Worm (Caenorhabditis elegans) whole organism, L1 larva: ENCODE measurements around the gene snap-1.

Source experiments
- C34B4.2 ChIP-seq: sonication (generic microtip); optimal IDR thresholded peaks from 2 replicates; lab custom pipeline; 2017; ENCODE audit warnings: mild to moderate bottlenecking, missing genetic modification characterization, missing compliant biosample characterization
- F16B12.6 ChIP-seq: fragments of 150-350 bp; optimal IDR thresholded peaks from 2 replicates; lab custom pipeline; 2014; ENCODE audit warnings: missing biosample characterization, missing genetic modification characterization
- alr-1 ChIP-seq: fragments of 200-800 bp; sonication (Bioruptor generic); optimal IDR thresholded peaks from 2 replicates; lab custom pipeline; 2018; ENCODE audit warnings: borderline replicate concordance, mild to moderate bottlenecking, missing genetic modification characterization, missing compliant biosample characterization
- aly-2 ChIP-seq: fragments of 150-350 bp; optimal IDR thresholded peaks from 2 replicates; lab custom pipeline; 2014; ENCODE audit warnings: missing biosample characterization, missing genetic modification characterization
- ceh-82 ChIP-seq, 3 experiments: fragments of 150-350 bp in 1 of 3; sonication (generic microtip) in 2 of 3; optimal IDR thresholded peaks; 2 replicates each; lab custom pipeline; 2014 to 2017; ENCODE audit warnings: missing biosample characterization in 3 of 3, missing genetic modification characterization in 3 of 3
- dpl-1 ChIP-seq, 3 experiments: fragments of 150-350 bp in 2 of 3; sonication (generic microtip) in 1 of 3; optimal IDR thresholded peaks; 2 replicates each; lab custom pipeline; 2014 to 2017; ENCODE audit warnings: missing biosample characterization in 3 of 3, missing genetic modification characterization in 3 of 3, missing genetic modification reagents in 3 of 3
- dsc-1 ChIP-seq: sonication (generic microtip); optimal IDR thresholded peaks from 2 replicates; lab custom pipeline; 2016; ENCODE audit warnings: mild to moderate bottlenecking, missing genetic modification characterization, missing compliant biosample characterization
- efl-1 ChIP-seq, 4 experiments: fragments of 150-350 bp; optimal IDR thresholded peaks in 3 of 4; peaks in 1 of 4; 1 replicate in 1 of 4; 2 replicates in 3 of 4; lab custom pipeline; 2014; ENCODE audit warnings: missing biosample characterization in 2 of 4, missing genetic modification characterization in 2 of 4, missing genetic modification reagents in 2 of 4
- egl-13 ChIP-seq: sonication (generic microtip); optimal IDR thresholded peaks from 2 replicates; lab custom pipeline; 2016; ENCODE audit warnings: missing genotype, missing genetic modification reagents, missing genetic modification characterization, missing compliant biosample characterization
- fkh-10 ChIP-seq: sonication (generic microtip); optimal IDR thresholded peaks from 2 replicates; lab custom pipeline; 2017; ENCODE audit warnings: missing biosample characterization, missing genetic modification reagents, missing genetic modification characterization
- fkh-8 ChIP-seq: sonication (generic microtip); optimal IDR thresholded peaks from 2 replicates; lab custom pipeline; 2016; ENCODE audit warnings: mild to moderate bottlenecking, missing genetic modification characterization, missing compliant biosample characterization
- hlh-17 ChIP-seq: fragments of 200-800 bp; sonication (Bioruptor generic); optimal IDR thresholded peaks from 2 replicates; lab custom pipeline; 2018; ENCODE audit warnings: missing genetic modification characterization, mild to moderate bottlenecking, missing compliant biosample characterization, moderate library complexity, borderline replicate concordance
- hlh-4 ChIP-seq: sonication (generic microtip); optimal IDR thresholded peaks from 2 replicates; lab custom pipeline; 2016; ENCODE audit warnings: mild to moderate bottlenecking, missing genetic modification characterization, missing compliant biosample characterization
- hpl-2 ChIP-seq: fragments of 150-350 bp; optimal IDR thresholded peaks from 2 replicates; lab custom pipeline; 2014; ENCODE audit warnings: missing biosample characterization, missing genetic modification reagents, missing genetic modification characterization
- irx-1 ChIP-seq: sonication (generic microtip); optimal IDR thresholded peaks from 2 replicates; lab custom pipeline; 2016; ENCODE audit warnings: missing genetic modification characterization, missing compliant biosample characterization
- isw-1 ChIP-seq: fragments of 200-800 bp; sonication (Bioruptor generic); IDR thresholded peaks from 2 replicates; pipeline ENCODE4 v1.3.6; 2022; ENCODE audit warnings: missing genetic modification characterization, missing compliant biosample characterization
- jun-1 ChIP-seq: fragments of 150-350 bp; optimal IDR thresholded peaks from 2 replicates; lab custom pipeline; 2014; ENCODE audit warnings: missing biosample characterization, missing genetic modification reagents, missing genetic modification characterization
- lin-13 ChIP-seq: fragments of 150-350 bp; optimal IDR thresholded peaks from 2 replicates; lab custom pipeline; 2014; ENCODE audit warnings: missing biosample characterization, missing genetic modification reagents, missing genetic modification characterization
- lin-14 ChIP-seq: fragments of 200-800 bp; sonication (Bioruptor generic); optimal IDR thresholded peaks from 2 replicates; lab custom pipeline; 2018; ENCODE audit warnings: mild to moderate bottlenecking, missing genetic modification characterization, moderate library complexity, missing compliant biosample characterization
- lin-15B ChIP-seq: fragments of 150-350 bp; sonication (generic microtip); optimal IDR thresholded peaks from 3 replicates; lab custom pipeline; 2014; ENCODE audit warnings: missing biosample characterization, missing genetic modification characterization
- lin-35 ChIP-seq, 2 experiments: fragments of 150-350 bp; optimal IDR thresholded peaks; 2 replicates each; lab custom pipeline; 2014; ENCODE audit warnings: missing biosample characterization in 2 of 2, missing genetic modification characterization in 2 of 2, missing genetic modification reagents in 2 of 2
- lir-3 ChIP-seq: sonication (generic microtip); optimal IDR thresholded peaks from 2 replicates; lab custom pipeline; 2016; ENCODE audit warnings: mild to moderate bottlenecking, missing genetic modification characterization, moderate library complexity, missing compliant biosample characterization; ENCODE audit not compliant: poor library complexity
- lsy-2 ChIP-seq, 2 experiments: fragments of 150-350 bp; optimal IDR thresholded peaks; 2 replicates each; lab custom pipeline; 2014; ENCODE audit warnings: missing biosample characterization in 2 of 2, missing genetic modification characterization in 2 of 2
- mab-9 ChIP-seq: fragments of 200-800 bp; sonication (Bioruptor generic); IDR thresholded peaks from 2 replicates; pipeline ENCODE4 v1.3.6; 2022; ENCODE audit warnings: missing genetic modification reagents, missing genetic modification characterization, missing compliant biosample characterization
- mdl-1 ChIP-seq, 2 experiments: fragments of 150-350 bp; optimal IDR thresholded peaks; 2 replicates each; lab custom pipeline; 2014 to 2017; ENCODE audit warnings: missing biosample characterization in 2 of 2, missing genetic modification characterization in 2 of 2, inconsistent platforms in 1 of 2
- mef-2 ChIP-seq: fragments of 150-350 bp; optimal IDR thresholded peaks from 2 replicates; lab custom pipeline; 2014; ENCODE audit warnings: missing biosample characterization, missing genetic modification characterization
- mep-1 ChIP-seq: fragments of 150-350 bp; optimal IDR thresholded peaks from 2 replicates; lab custom pipeline; 2014; ENCODE audit warnings: missing biosample characterization, missing genetic modification characterization
- nhr-11 ChIP-seq: fragments of 150-350 bp; optimal IDR thresholded peaks from 2 replicates; lab custom pipeline; 2014; ENCODE audit warnings: missing biosample characterization, missing genetic modification characterization
- nhr-20 ChIP-seq: sonication (generic microtip); optimal IDR thresholded peaks from 2 replicates; lab custom pipeline; 2016; ENCODE audit warnings: mild to moderate bottlenecking, missing genetic modification characterization, missing compliant biosample characterization
- nhr-47 ChIP-seq: sonication (generic microtip); optimal IDR thresholded peaks from 2 replicates; lab custom pipeline; 2016; ENCODE audit warnings: mild to moderate bottlenecking, missing genetic modification characterization, moderate library complexity, missing compliant biosample characterization
- nhr-71 ChIP-seq: sonication (generic microtip); optimal IDR thresholded peaks from 2 replicates; lab custom pipeline; 2016; ENCODE audit warnings: mild to moderate bottlenecking, missing genetic modification characterization, moderate library complexity, missing compliant biosample characterization
- pqm-1 ChIP-seq: sonication (generic microtip); optimal IDR thresholded peaks from 3 replicates; lab custom pipeline; 2017; ENCODE audit warnings: missing biosample characterization, missing genetic modification characterization
- rnt-1 ChIP-seq: sonication (generic microtip); optimal IDR thresholded peaks from 2 replicates; lab custom pipeline; 2016; ENCODE audit warnings: mild to moderate bottlenecking, missing genetic modification characterization, moderate library complexity, missing compliant biosample characterization
- skn-1 ChIP-seq: fragments of 150-350 bp; optimal IDR thresholded peaks from 2 replicates; lab custom pipeline; 2014; ENCODE audit warnings: missing biosample characterization, missing genetic modification characterization
- snpc-4 ChIP-seq: fragments of 150-350 bp; optimal IDR thresholded peaks from 2 replicates; lab custom pipeline; 2014; ENCODE audit warnings: missing biosample characterization, missing genetic modification characterization
- snu-23 ChIP-seq: sonication (generic microtip); optimal IDR thresholded peaks from 2 replicates; lab custom pipeline; 2016; ENCODE audit warnings: missing genetic modification characterization, missing compliant biosample characterization
- sptf-1 ChIP-seq: fragments of 150-350 bp; optimal IDR thresholded peaks from 2 replicates; lab custom pipeline; 2014; ENCODE audit warnings: missing biosample characterization, missing genetic modification characterization
- sup-37 ChIP-seq: fragments of 200-800 bp; sonication (Bioruptor generic); optimal IDR thresholded peaks from 2 replicates; lab custom pipeline; 2018; ENCODE audit warnings: mild to moderate bottlenecking, missing genetic modification characterization, missing compliant biosample characterization
- swsn-7 ChIP-seq: sonication (generic microtip); optimal IDR thresholded peaks from 2 replicates; lab custom pipeline; 2016; ENCODE audit warnings: missing genetic modification characterization, missing compliant biosample characterization
- tbx-2 ChIP-seq: sonication (generic microtip); optimal IDR thresholded peaks from 2 replicates; lab custom pipeline; 2016; ENCODE audit warnings: missing genetic modification characterization, missing compliant biosample characterization
- unc-30 ChIP-seq: sonication (generic microtip); optimal IDR thresholded peaks from 2 replicates; lab custom pipeline; 2017; ENCODE audit warnings: missing biosample characterization, missing genetic modification characterization
- unc-62 ChIP-seq: fragments of 150-350 bp; optimal IDR thresholded peaks from 2 replicates; lab custom pipeline; 2014; ENCODE audit warnings: missing biosample characterization, missing genetic modification reagents, missing genetic modification characterization
- unc-86 ChIP-seq: sonication (generic microtip); optimal IDR thresholded peaks from 2 replicates; lab custom pipeline; 2016; ENCODE audit warnings: missing genetic modification characterization, missing compliant biosample characterization
- unc-98 ChIP-seq: fragments of 200-800 bp; sonication (Bioruptor generic); IDR thresholded peaks from 2 replicates; pipeline ENCODE4 v1.3.6; 2022; ENCODE audit warnings: missing genetic modification characterization, missing compliant biosample characterization
- vab-15 ChIP-seq: sonication (generic microtip); optimal IDR thresholded peaks from 2 replicates; lab custom pipeline; 2017; ENCODE audit warnings: missing genotype, mild to moderate bottlenecking, missing genetic modification characterization, missing compliant biosample characterization
- xbp-1 ChIP-seq: sonication (generic microtip); optimal IDR thresholded peaks from 2 replicates; lab custom pipeline; 2016; ENCODE audit warnings: missing genetic modification characterization, missing compliant biosample characterization
- zag-1 ChIP-seq: fragments of 150-350 bp; optimal IDR thresholded peaks from 2 replicates; lab custom pipeline; 2014; ENCODE audit warnings: missing biosample characterization, missing genetic modification characterization
- zip-4 ChIP-seq: fragments of 200-800 bp; sonication (Bioruptor generic); optimal IDR thresholded peaks from 2 replicates; lab custom pipeline; 2018; ENCODE audit warnings: mild to moderate bottlenecking, missing genetic modification characterization, moderate library complexity, missing compliant biosample characterization

snap-1 gene

DNA sequence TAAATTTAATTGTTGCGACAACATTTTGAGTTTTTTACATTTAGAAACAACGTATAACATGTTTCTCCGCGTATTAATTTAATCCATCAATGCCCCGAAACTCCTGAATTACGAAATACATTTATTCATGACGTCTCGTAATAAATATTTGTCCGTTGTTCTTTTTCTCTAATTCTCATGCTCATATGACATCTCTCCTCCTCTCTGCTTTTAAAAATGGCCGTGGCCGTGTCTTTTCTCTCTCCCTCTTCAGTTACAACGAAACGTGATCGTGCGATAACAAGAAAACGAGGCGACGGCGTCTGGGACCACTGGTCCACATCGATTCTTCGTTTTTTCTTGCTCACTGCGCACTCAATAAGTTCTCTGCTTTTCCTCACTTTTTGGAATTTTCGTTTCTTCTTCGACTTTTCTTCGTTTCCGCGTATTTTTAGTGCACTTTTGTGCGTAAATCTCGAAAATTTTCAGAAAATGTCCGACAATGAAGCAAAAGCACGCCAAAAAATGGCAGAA is at the start of gene snap-1:
Gene snap-1, plus strand, starts transcription at position 463 of the 513 bp plus-strand sequence.
- peak; percentile 45 to 49 for TF ChIP-seq lsy-2 (tag; optimal IDR thresholded peaks at IDR 0.05; lab: Kevin White, UChicago)
- TF ChIP-seq ceh-82 (tag; optimal IDR thresholded peaks at IDR 0.05; lab: Kevin White, UChicago), result peak; percentile 0 to 91 (median 51)
- peak; percentile 48 for TF ChIP-seq lin-13 (GFP tag; lab: Kevin White, UChicago)
- no peak for TF ChIP-seq alr-1 (tag; lab: Kevin White, UChicago)
- peak; percentile 51 for TF ChIP-seq nhr-47 (tag; lab: Kevin White, UChicago)
- peak; percentile 28 for TF ChIP-seq jun-1
- peak; percentile 43 to 56 for TF ChIP-seq efl-1 (optimal IDR thresholded peaks at IDR 0.05; lab: Kevin White, UChicago)
- TF ChIP-seq efl-1 (GFP tag; optimal IDR thresholded peaks at IDR 0.05 in 1 of 2; lab: Kevin White, UChicago), result peak; percentile 29 to 95
- no peak for TF ChIP-seq mef-2 (tag; lab: Kevin White, UChicago)
- TF ChIP-seq egl-13, result no peak
- TF ChIP-seq lin-14, result peak; percentile 95
- peak; percentile 56 for TF ChIP-seq snu-23 (GFP tag; lab: Kevin White, UChicago)
- TF ChIP-seq lin-15B (tag; lab: Kevin White, UChicago), result peak; percentile 52
- peak; percentile 27 for TF ChIP-seq snpc-4 (tag; lab: Kevin White, UChicago)
- TF ChIP-seq skn-1 (tag; lab: Kevin White, UChicago), result peak; percentile 81
- TF ChIP-seq fkh-8, result peak; percentile 85
- no peak for TF ChIP-seq zag-1 (tag; lab: Kevin White, UChicago)
- TF ChIP-seq xbp-1, result peak; percentile 74
- peak; percentile 90 for TF ChIP-seq mep-1 (tag; lab: Kevin White, UChicago)
- TF ChIP-seq rnt-1 (tag; lab: Kevin White, UChicago), result peak; percentile 34
- peak; percentile 33 for TF ChIP-seq lir-3 (tag; lab: Kevin White, UChicago)
- TF ChIP-seq unc-30 (tag; lab: Kevin White, UChicago), result no peak
- peak; percentile 58 for TF ChIP-seq isw-1 (GFP tag; lab: Robert Waterston, UW)
- peak; percentile 70 for TF ChIP-seq nhr-71 (tag; lab: Kevin White, UChicago)
- peak; percentile 46 for TF ChIP-seq unc-86
- TF ChIP-seq swsn-7 (tag; lab: Kevin White, UChicago), result peak; percentile 5
- peak; percentile 14 for TF ChIP-seq nhr-20 (tag; lab: Kevin White, UChicago)
- peak; percentile 75 for TF ChIP-seq zip-4
- no peak for TF ChIP-seq hlh-17 (GFP tag; lab: Kevin White, UChicago)
- peak; percentile 14 to 52 (median 33) for TF ChIP-seq dpl-1 (GFP tag; optimal IDR thresholded peaks at IDR 0.05; lab: Kevin White, UChicago)
- no peak for TF ChIP-seq aly-2
- TF ChIP-seq tbx-2 (tag; lab: Kevin White, UChicago), result peak; percentile 6
- TF ChIP-seq lin-35 (GFP tag; optimal IDR thresholded peaks at IDR 0.05; lab: Kevin White, UChicago), result peak; percentile 40 to 65
- peak; percentile 7 for TF ChIP-seq fkh-10 (GFP tag; lab: Kevin White, UChicago)
- TF ChIP-seq mdl-1 (tag; optimal IDR thresholded peaks at IDR 0.05; lab: Kevin White, UChicago), result peak in 1 of 2 experiments; percentile 17

DNA sequence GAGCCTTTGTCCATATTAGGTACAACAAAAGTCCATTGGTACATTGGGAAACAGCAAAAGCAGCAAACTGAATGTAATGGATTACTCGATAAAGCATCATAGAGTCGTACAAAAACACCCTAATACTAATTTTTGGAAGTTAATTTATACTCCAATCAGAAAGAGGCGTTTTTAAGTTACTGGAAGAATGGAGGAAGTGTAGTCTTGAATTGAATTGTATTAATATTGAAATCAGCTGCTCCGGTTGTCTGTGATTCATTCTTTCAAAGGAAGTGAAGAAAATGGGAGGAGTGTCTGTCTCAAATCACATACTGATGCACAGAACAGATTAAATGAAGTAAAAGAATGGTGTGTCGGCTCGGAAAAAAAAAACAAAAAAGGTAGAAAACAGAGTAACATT is 48.8 kb upstream of the snap-1 start, which contains the start of gene str-131:
Gene str-131, minus strand, starts transcription at position 101 of the 400 bp plus-strand sequence.
- TF ChIP-seq pqm-1 (tag; lab: Kevin White, UChicago) (no peak), zip-4 (no peak), dsc-1 (tag; lab: Kevin White, UChicago) (no peak), sptf-1 (tag; lab: Kevin White, UChicago) (no peak)
- TF ChIP-seq, all 84 proteins: peak for 0

DNA sequence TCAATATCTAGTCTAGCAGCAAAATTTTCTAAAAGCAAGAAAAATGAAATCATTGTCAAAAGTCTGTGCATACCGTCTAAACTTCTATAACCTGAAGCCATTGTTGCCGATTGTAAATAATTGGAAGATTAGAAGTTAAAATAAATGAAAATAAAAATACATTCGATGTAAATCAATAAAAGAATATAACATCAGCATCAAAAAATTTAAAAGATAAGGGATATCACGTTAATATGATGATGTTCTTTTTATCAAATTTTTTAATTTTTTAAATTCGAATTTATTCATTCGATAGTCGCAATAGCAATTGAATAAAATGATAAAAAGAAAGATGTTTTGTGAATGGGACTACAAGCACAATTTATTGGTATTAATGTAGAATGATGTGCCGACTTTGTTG is 45.3 kb upstream of the snap-1 start, which contains the start of gene C09H5.7:
Gene C09H5.7, minus strand, starts transcription at position 101 of the 400 bp plus-strand sequence.
- TF ChIP-seq alr-1 (tag; lab: Kevin White, UChicago), result no peak
- no peak for TF ChIP-seq zag-1 (tag; lab: Kevin White, UChicago)
- no peak for TF ChIP-seq C34B4.2
- TF ChIP-seq hlh-4 (tag; lab: Kevin White, UChicago), result no peak
- no peak for TF ChIP-seq egl-13
- no peak for TF ChIP-seq unc-98 (GFP tag; lab: Robert Waterston, UW)
- TF ChIP-seq irx-1 (tag; lab: Kevin White, UChicago), result no peak
- no peak for TF ChIP-seq lin-13 (GFP tag; lab: Kevin White, UChicago)
- no peak for TF ChIP-seq mab-9 (GFP tag; lab: Robert Waterston, UW)
- TF ChIP-seq vab-15 (tag; lab: Kevin White, UChicago), result no peak
- no peak for TF ChIP-seq xbp-1
- no peak for TF ChIP-seq sup-37
- no peak for TF ChIP-seq fkh-10 (GFP tag; lab: Kevin White, UChicago)
- TF ChIP-seq nhr-11 (tag; lab: Kevin White, UChicago), result no peak
- no peak for TF ChIP-seq sptf-1 (tag; lab: Kevin White, UChicago)
- TF ChIP-seq hpl-2 (GFP tag; lab: Kevin White, UChicago), result no peak
- TF ChIP-seq F16B12.6 (tag; lab: Kevin White, UChicago), result no peak
- TF ChIP-seq unc-62, result no peak
- TF ChIP-seq lin-14, result no peak
